Worm (Caenorhabditis elegans): ENCODE measurements around the gene C50D2.2.

DNA sequence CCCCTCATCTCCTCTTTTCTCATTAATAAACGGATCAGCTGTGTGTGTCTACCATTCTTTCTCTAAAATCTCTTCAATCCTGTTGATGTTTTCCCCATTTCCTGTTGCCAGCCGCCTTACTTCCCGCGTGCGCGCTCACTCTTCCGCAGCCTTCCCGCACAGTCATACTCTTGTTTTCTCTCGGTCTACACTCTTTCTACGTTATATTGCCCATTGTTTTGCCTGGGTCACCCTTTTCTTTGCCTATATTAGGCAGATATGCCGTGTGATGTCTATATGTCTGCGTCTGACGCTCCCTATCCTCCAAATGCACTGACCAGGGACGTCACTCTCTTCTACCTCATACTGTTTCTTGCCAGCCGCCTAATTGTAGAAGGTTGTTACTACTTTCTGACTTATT is 42.6 kb upstream of the C50D2.2 start:
- no peak for TF ChIP-seq ztf-23 (GFP tag; IDR thresholded peaks at IDR 0.05)
- TF ChIP-seq klf-2 (GFP tag; conservative IDR thresholded peaks at IDR 0.05), result no peak

Data from whole organism, midembryonic.